Fruit fly (Drosophila melanogaster) whole organism, embryonic: ENCODE results near the gene Cyp312a1.

Experiments
- ATbp ChIP-seq: fragments of 200-800 bp; sonication (Bioruptor generic); optimal IDR thresholded peaks from 2 replicates; lab custom pipeline; 2017; ENCODE audit warnings: missing biosample characterization, mild to moderate bottlenecking, missing genetic modification characterization, missing genetic modification reagents
- CG10209 ChIP-seq: fragments of 200-800 bp; sonication (Bioruptor generic); optimal IDR thresholded peaks from 3 replicates; lab custom pipeline; 2017; ENCODE audit warnings: missing biosample characterization, mild to moderate bottlenecking, missing genetic modification characterization, missing genetic modification reagents
- CG10366 ChIP-seq: fragments of 200-800 bp; sonication (Bioruptor generic); IDR thresholded peaks from 2 replicates; pipeline ENCODE4 v1.3.6; 2022; ENCODE audit warnings: missing biosample characterization, missing genetic modification characterization
- CG11696 ChIP-seq: fragments of 200-800 bp; sonication (Bioruptor generic); IDR thresholded peaks from 2 replicates; pipeline ENCODE4 v1.3.6; 2022; ENCODE audit warnings: missing biosample characterization, missing genetic modification characterization
- CG12071 ChIP-seq: fragments of 200-800 bp; sonication (Bioruptor generic); optimal IDR thresholded peaks from 3 replicates; lab custom pipeline; 2018; ENCODE audit warnings: missing biosample characterization, mild to moderate bottlenecking, missing genetic modification characterization
- CG12236 ChIP-seq: fragments of 200-800 bp; sonication (Bioruptor generic); optimal IDR thresholded peaks from 2 replicates; lab custom pipeline; 2016; ENCODE audit warnings: missing biosample characterization, missing genetic modification characterization
- CG13296 ChIP-seq: fragments of 200-800 bp; sonication (Bioruptor generic); optimal IDR thresholded peaks from 3 replicates; lab custom pipeline; 2018; ENCODE audit warnings: missing biosample characterization, mild to moderate bottlenecking, missing genetic modification characterization
- CG14014 ChIP-seq: fragments of 200-800 bp; sonication (Bioruptor generic); IDR thresholded peaks from 2 replicates; pipeline ENCODE4 v1.3.6; 2022; ENCODE audit warnings: missing biosample characterization, missing genetic modification characterization
- CG15011 ChIP-seq: fragments of 200-800 bp; sonication (Bioruptor generic); optimal IDR thresholded peaks from 3 replicates; lab custom pipeline; 2018; ENCODE audit warnings: missing biosample characterization, mild to moderate bottlenecking, missing genetic modification characterization
- CG16779 ChIP-seq: fragments of 200-800 bp; sonication (Bioruptor generic); IDR thresholded peaks from 2 replicates; pipeline ENCODE4 v1.3.6; 2022; ENCODE audit warnings: missing biosample characterization, missing genetic modification characterization
- CG1792 ChIP-seq: fragments of 200-800 bp; sonication (Bioruptor generic); optimal IDR thresholded peaks from 2 replicates; lab custom pipeline; 2016; ENCODE audit warnings: missing biosample characterization, missing genetic modification characterization
- CG31388 ChIP-seq: fragments of 200-800 bp; sonication (Bioruptor generic); optimal IDR thresholded peaks from 2 replicates; lab custom pipeline; 2016; ENCODE audit warnings: missing biosample characterization, missing genetic modification characterization
- CG42726 ChIP-seq: fragments of 200-800 bp; sonication (Bioruptor generic); IDR thresholded peaks from 2 replicates; pipeline ENCODE4 v1.3.6; 2022; ENCODE audit warnings: missing biosample characterization, missing genetic modification characterization; ENCODE audit not compliant: partially characterized antibody
- CG4360 ChIP-seq: fragments of 200-800 bp; sonication (Bioruptor generic); IDR thresholded peaks from 2 replicates; pipeline ENCODE4 v1.3.6; 2022; ENCODE audit warnings: missing biosample characterization, missing genetic modification characterization
- CG4707 ChIP-seq: fragments of 200-800 bp; sonication (Bioruptor generic); optimal IDR thresholded peaks from 2 replicates; lab custom pipeline; 2018; ENCODE audit warnings: missing biosample characterization, mild to moderate bottlenecking, missing genetic modification characterization, moderate library complexity
- CG6254 ChIP-seq: fragments of 200-800 bp; sonication (Bioruptor generic); optimal IDR thresholded peaks from 3 replicates; lab custom pipeline; 2017; ENCODE audit warnings: mild to moderate bottlenecking, missing biosample characterization, missing genetic modification reagents, missing genetic modification characterization
- CG7372 ChIP-seq: fragments of 200-800 bp; sonication (Bioruptor generic); IDR thresholded peaks from 2 replicates; pipeline ENCODE4 v1.3.6; 2022; ENCODE audit warnings: missing biosample characterization, missing genetic modification characterization
- CG7987 ChIP-seq: fragments of 200-800 bp; sonication (Bioruptor generic); optimal IDR thresholded peaks from 2 replicates; lab custom pipeline; 2018; ENCODE audit warnings: missing biosample characterization, mild to moderate bottlenecking, missing genetic modification characterization, moderate library complexity
- CG8290 ChIP-seq, 3 experiments: fragments of 200-800 bp; sonication (Bioruptor generic); optimal IDR thresholded peaks; 2 replicates each; lab custom pipeline; 2016 to 2019; ENCODE audit warnings: missing biosample characterization in 3 of 3, missing genetic modification characterization in 3 of 3, mild to moderate bottlenecking in 2 of 3, moderate library complexity in 1 of 3
- CG8765 ChIP-seq: fragments of 200-800 bp; sonication (Bioruptor generic); IDR thresholded peaks from 2 replicates; pipeline ENCODE4 v1.3.6; 2022; ENCODE audit warnings: missing biosample characterization, missing genetic modification characterization
- CHES-1-like ChIP-seq: fragments of 200-800 bp; sonication (Bioruptor generic); optimal IDR thresholded peaks from 2 replicates; lab custom pipeline; 2016; ENCODE audit warnings: missing biosample characterization, missing genetic modification characterization
- Doc2 ChIP-seq: fragments of 200-800 bp; sonication (Bioruptor generic); IDR thresholded peaks from 2 replicates; pipeline ENCODE4 v1.3.6; 2022; ENCODE audit warnings: missing biosample characterization, missing genetic modification characterization
- Lhr ChIP-seq: fragments of 200-800 bp; sonication (Bioruptor generic); optimal IDR thresholded peaks from 3 replicates; lab custom pipeline; 2017; ENCODE audit warnings: mild to moderate bottlenecking, missing biosample characterization, missing genetic modification reagents, missing genetic modification characterization
- Med ChIP-seq: fragments of 200-800 bp; sonication (Bioruptor generic); peaks from one replicate; lab custom pipeline; 2016; ENCODE audit warnings: missing biosample characterization, missing genetic modification characterization, mild to moderate bottlenecking, inconsistent platforms, moderate library complexity
- Oaz ChIP-seq: fragments of 200-800 bp; sonication (Bioruptor generic); IDR thresholded peaks from 2 replicates; pipeline ENCODE4 v1.3.6; 2022; ENCODE audit warnings: missing biosample characterization, missing genetic modification characterization
- Rfx ChIP-seq: fragments of 200-800 bp; sonication (Bioruptor generic); IDR thresholded peaks from 2 replicates; pipeline ENCODE4 v1.3.6; 2022; ENCODE audit warnings: missing biosample characterization, missing genetic modification characterization
- Sox100B ChIP-seq: fragments of 200-800 bp; sonication (Bioruptor generic); optimal IDR thresholded peaks from 3 replicates; lab custom pipeline; 2018; ENCODE audit warnings: missing biosample characterization, mild to moderate bottlenecking, missing genetic modification characterization
- Spps ChIP-seq: fragments of 200-800 bp; sonication (Bioruptor generic); optimal IDR thresholded peaks from 2 replicates; lab custom pipeline; 2018; ENCODE audit warnings: missing biosample characterization, mild to moderate bottlenecking, missing genetic modification characterization
- Sry-β ChIP-seq: fragments of 200-800 bp; sonication (Bioruptor generic); optimal IDR thresholded peaks from 2 replicates; lab custom pipeline; 2018; ENCODE audit warnings: missing biosample characterization, mild to moderate bottlenecking, missing genetic modification characterization, moderate library complexity
- caup ChIP-seq: fragments of 200-800 bp; sonication (Bioruptor generic); optimal IDR thresholded peaks from 3 replicates; lab custom pipeline; 2017; ENCODE audit warnings: missing biosample characterization, mild to moderate bottlenecking, missing genetic modification characterization, moderate library complexity; ENCODE audit not compliant: severe bottlenecking
- corto ChIP-seq: fragments of 200-800 bp; sonication (Bioruptor generic); optimal IDR thresholded peaks from 2 replicates; lab custom pipeline; 2016; ENCODE audit warnings: missing biosample characterization, mild to moderate bottlenecking, missing genetic modification characterization, moderate library complexity
- dati ChIP-seq: fragments of 200-800 bp; sonication (Bioruptor generic); IDR thresholded peaks from 2 replicates; pipeline ENCODE4 v1.3.6; 2022; ENCODE audit warnings: missing biosample characterization, missing genetic modification characterization
- disco-r ChIP-seq: fragments of 200-800 bp; sonication (Bioruptor generic); optimal IDR thresholded peaks from 2 replicates; lab custom pipeline; 2016; ENCODE audit warnings: missing biosample characterization, missing genetic modification characterization
- dpn ChIP-seq, 2 experiments: fragments of 200-800 bp; sonication (Bioruptor generic); optimal IDR thresholded peaks; 3 replicates each; lab custom pipeline; 2016; ENCODE audit warnings: missing biosample characterization in 2 of 2, missing genetic modification characterization in 2 of 2
- fru ChIP-seq: fragments of >200 bp; optimal IDR thresholded peaks from 2 replicates; lab custom pipeline; 2017
- gce ChIP-seq: fragments of 200-800 bp; sonication (Bioruptor generic); IDR thresholded peaks from 3 replicates; pipeline ENCODE4 v1.3.6; 2022; ENCODE audit warnings: missing biosample characterization, missing genetic modification characterization
- insv ChIP-seq, 2 experiments: fragments of 200-800 bp; sonication (Bioruptor generic); optimal IDR thresholded peaks; 3 replicates each; lab custom pipeline; 2016 to 2018; ENCODE audit warnings: missing biosample characterization in 2 of 2, missing genetic modification characterization in 2 of 2
- kni ChIP-seq: fragments of 200-800 bp; sonication (Bioruptor generic); optimal IDR thresholded peaks from 3 replicates; lab custom pipeline; 2017; ENCODE audit warnings: mild to moderate bottlenecking, missing biosample characterization, missing genetic modification reagents, missing genetic modification characterization
- maf-S ChIP-seq: fragments of 200-800 bp; sonication (Bioruptor generic); optimal IDR thresholded peaks from 2 replicates; lab custom pipeline; 2016; ENCODE audit warnings: missing biosample characterization, missing genetic modification characterization
- sens-2 ChIP-seq: fragments of 200-800 bp; sonication (Bioruptor generic); IDR thresholded peaks from 2 replicates; pipeline ENCODE4 v1.3.6; 2022; ENCODE audit warnings: missing biosample characterization, missing genetic modification characterization
- sisA ChIP-seq: fragments of 200-800 bp; sonication (Bioruptor generic); IDR thresholded peaks from 2 replicates; pipeline ENCODE4 v1.3.6; 2022; ENCODE audit warnings: missing biosample characterization, missing genetic modification characterization
- sug ChIP-seq: fragments of 200-800 bp; optimal IDR thresholded peaks from 2 replicates; lab custom pipeline; 2019; ENCODE audit warnings: missing biosample characterization, mild to moderate bottlenecking, missing genetic modification characterization, moderate library complexity
- unc-4 ChIP-seq: fragments of 200-800 bp; sonication (Bioruptor generic); IDR thresholded peaks from 2 replicates; pipeline ENCODE4 v1.3.6; 2022; ENCODE audit warnings: missing biosample characterization, missing genetic modification characterization; ENCODE audit not compliant: partially characterized antibody
- unpg ChIP-seq: fragments of 200-800 bp; sonication (Bioruptor generic); optimal IDR thresholded peaks from 3 replicates; lab custom pipeline; 2018; ENCODE audit warnings: missing biosample characterization, mild to moderate bottlenecking, missing genetic modification characterization, moderate library complexity
- vnd ChIP-seq: fragments of 200-800 bp; sonication (Bioruptor generic); IDR thresholded peaks from 3 replicates; pipeline ENCODE4 v1.3.6; 2022; ENCODE audit warnings: missing biosample characterization, missing genetic modification characterization; ENCODE audit not compliant: partially characterized antibody
- wek ChIP-seq: fragments of 200-800 bp; sonication (Bioruptor generic); optimal IDR thresholded peaks from 3 replicates; lab custom pipeline; 2018; ENCODE audit warnings: missing biosample characterization, mild to moderate bottlenecking, missing genetic modification characterization, moderate library complexity
- zfh2 ChIP-seq: fragments of 200-800 bp; sonication (Bioruptor generic); optimal IDR thresholded peaks from 2 replicates; lab custom pipeline; 2016; ENCODE audit warnings: missing biosample characterization, missing genetic modification characterization

The Cyp312a1 gene

DNA sequence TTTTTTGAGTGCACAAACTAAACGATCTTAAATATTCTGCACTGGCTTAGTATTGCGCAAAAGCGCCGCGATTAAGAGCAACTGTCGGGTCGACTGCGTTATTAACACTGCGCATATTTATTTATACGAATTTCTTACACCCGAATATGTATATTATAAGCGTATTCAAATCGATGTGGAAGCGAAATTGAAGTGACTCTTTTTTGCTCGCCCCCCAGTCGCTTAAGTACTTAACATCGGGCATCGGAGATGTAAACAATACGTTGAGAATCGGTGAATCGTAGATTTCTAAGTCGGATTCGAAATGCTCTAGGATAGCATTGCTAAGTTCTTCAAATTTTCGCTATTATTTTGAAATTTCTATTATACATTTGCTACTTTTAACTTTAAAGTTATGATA, at the start of gene Cyp312a1:
Gene Cyp312a1 (minus strand): TSS at position 101 of the 400 bp plus-strand sequence.
- no peak for TF ChIP-seq CG7372 (GFP tag; lab: Robert Waterston, UW)
- no peak for TF ChIP-seq Doc2 (GFP tag; lab: Robert Waterston, UW)
- no peak for TF ChIP-seq CG42726 (GFP tag; lab: Robert Waterston, UW)
- TF ChIP-seq CG31388 (GFP tag; lab: Kevin White, UChicago) = no peak
- TF ChIP-seq gce = no peak
- TF ChIP-seq Sox100B = no peak
- TF ChIP-seq CG10209 = no peak

dm6 chr3L:18181900-18182299, 49.4 kb upstream of the Cyp312a1 start:
- TF ChIP-seq CG12236 (GFP tag; lab: Kevin White, UChicago) (no peak), fru (lab: Kevin White, UChicago) (no peak), kni (GFP tag; lab: Kevin White, UChicago) (no peak), Lhr (no peak), corto (GFP tag; lab: Kevin White, UChicago) (no peak), CG8765 (GFP tag; lab: Robert Waterston, UW) (no peak), CHES-1-like (GFP tag; lab: Kevin White, UChicago) (no peak), CG31388 (GFP tag; lab: Kevin White, UChicago) (no peak), insv (GFP tag; optimal IDR thresholded peaks at IDR 0.05; lab: Kevin White, UChicago) (no peak), dati (GFP tag; lab: Robert Waterston, UW) (no peak), dpn (GFP tag; optimal IDR thresholded peaks at IDR 0.05; lab: Kevin White, UChicago) (no peak), sisA (GFP tag; lab: Robert Waterston, UW) (no peak), disco-r (GFP tag; lab: Kevin White, UChicago) (no peak), CG13296 (GFP tag; lab: Kevin White, UChicago) (no peak), unc-4 (no peak), zfh2 (GFP tag; lab: Kevin White, UChicago) (no peak)

DNA sequence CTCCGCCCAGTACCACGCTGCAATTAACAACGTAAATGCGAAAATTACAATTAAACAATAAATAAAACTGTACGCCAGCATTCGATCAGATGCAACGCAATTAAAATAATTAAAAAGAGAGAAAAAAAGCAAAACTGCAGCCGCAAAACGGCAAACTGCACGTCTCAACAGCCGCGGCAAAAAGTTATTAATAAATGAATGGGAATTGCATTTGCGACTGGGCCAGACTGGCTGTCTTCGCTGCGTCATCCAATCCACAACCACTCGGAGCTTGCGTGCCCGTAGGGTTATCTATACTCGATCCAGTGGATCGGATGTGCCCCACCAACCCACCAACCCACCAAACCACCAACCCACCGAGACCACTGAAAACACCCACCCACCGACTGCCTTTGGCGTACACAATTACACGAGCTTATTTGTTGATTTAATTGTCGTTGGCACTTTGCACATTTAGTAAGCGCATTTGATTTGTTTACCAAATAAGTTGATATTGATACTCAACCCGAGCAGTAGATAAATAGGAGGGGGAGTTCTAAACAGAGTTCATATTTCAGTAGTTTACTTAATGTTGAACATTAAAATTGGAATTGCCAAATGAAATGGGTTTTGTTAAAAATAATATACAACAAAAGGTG, 47.2 kb upstream of the Cyp312a1 start:
- TF ChIP-seq CG4360 (GFP tag; lab: Robert Waterston, UW) = no peak
- TF ChIP-seq Oaz (GFP tag; lab: Robert Waterston, UW) = no peak
- TF ChIP-seq Sry-β (GFP tag; lab: Kevin White, UChicago) = no peak
- no peak for TF ChIP-seq CG8290 (GFP tag; optimal IDR thresholded peaks at IDR 0.05; lab: Kevin White, UChicago)
- TF ChIP-seq CG8290 (tag; optimal IDR thresholded peaks at IDR 0.05; lab: Kevin White, UChicago) = peak in 1 of 2 experiments; percentile 74
- peak; percentile 44 for TF ChIP-seq CG7987 (GFP tag; lab: Kevin White, UChicago)
- TF ChIP-seq sens-2 (GFP tag; lab: Robert Waterston, UW) = 0 out of 2 replicates have a peak, but pooled peaks have one; percentile 17
- no peak for TF ChIP-seq maf-S (GFP tag; lab: Kevin White, UChicago)
- TF ChIP-seq unpg = peak; percentile 17
- 0 out of 2 replicates have a peak, but pooled peaks have one; percentile 50 for TF ChIP-seq CG16779 (GFP tag; lab: Robert Waterston, UW)
- peak; percentile 37 for TF ChIP-seq ATbp (GFP tag; lab: Kevin White, UChicago)
- TF ChIP-seq CG14014 (GFP tag; lab: Robert Waterston, UW) = peak; percentile 54; the same call in 1 of the 2 replicates
- TF ChIP-seq Med (GFP tag; lab: Kevin White, UChicago) = peak; percentile 54
- no peak for TF ChIP-seq CG11696
- no peak for TF ChIP-seq Spps
- TF ChIP-seq CG10366 (GFP tag; lab: Robert Waterston, UW) = peak; percentile 11; the same call in 1 of the 2 replicates
- no peak for TF ChIP-seq sug (tag; lab: Kevin White, UChicago)
- no peak for TF ChIP-seq CG6254 (GFP tag; lab: Kevin White, UChicago)
- peak; percentile 33 for TF ChIP-seq wek
- TF ChIP-seq caup (GFP tag; lab: Kevin White, UChicago) = peak; percentile 28
- TF ChIP-seq CG15011 (GFP tag; lab: Kevin White, UChicago) = peak; percentile 13
- peak; percentile 18; the same call in 1 of the 2 replicates for TF ChIP-seq Rfx
- TF ChIP-seq vnd (GFP tag; lab: Robert Waterston, UW) = no peak
- TF ChIP-seq CG12071 (GFP tag; lab: Kevin White, UChicago) = peak; percentile 52
- TF ChIP-seq CG1792 (GFP tag; lab: Kevin White, UChicago) = no peak
- TF ChIP-seq CG4707 (GFP tag; lab: Kevin White, UChicago) = peak; percentile 3
